Fruit fly (Drosophila melanogaster): ENCODE results near the gene Csas.

DNA sequence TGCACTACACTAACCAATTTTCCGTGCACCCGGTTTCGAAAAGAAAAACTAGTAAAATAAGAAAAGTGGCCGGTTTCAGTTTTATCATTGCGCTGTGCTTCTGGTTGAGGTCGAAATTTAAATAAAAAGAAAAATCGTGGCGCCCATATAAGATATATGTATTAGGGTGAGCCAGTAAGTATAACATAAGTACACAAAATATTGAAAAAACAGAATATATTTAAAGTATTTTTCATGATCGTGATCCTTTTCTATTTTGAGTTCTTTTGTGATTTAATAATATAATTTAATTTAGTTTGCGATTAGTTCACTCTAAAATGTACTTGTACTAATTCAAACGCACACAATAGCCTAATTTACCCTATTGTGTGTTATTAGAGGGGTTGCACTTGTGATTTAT, at the start of gene Csas:
- TF ChIP-seq fru (GFP tag; optimal IDR thresholded peaks at IDR 0.05) (no peak), pan (optimal IDR thresholded peaks at IDR 0.05) (no peak), sage (GFP tag; optimal IDR thresholded peaks at IDR 0.05) (no peak), Hr78 (GFP tag; optimal IDR thresholded peaks at IDR 0.05) (no peak)

Data from whole organism, wandering third instar larva.